Fruit fly (Drosophila melanogaster): Measurements from ENCODE around the gene Utx.
A peak's percentile ranks its signal among the peaks of the same experiment; 100 is the strongest.

The Utx gene

dm6 chr2L:10231092-10231494 lies 47.5 kb downstream of the Utx start (continued):
- TF ChIP-seq topi (GFP tag; optimal IDR thresholded peaks at IDR 0.05) (peak; percentile 61), esn (GFP tag; optimal IDR thresholded peaks at IDR 0.05) (peak; percentile 55), CG10631 (GFP tag; optimal IDR thresholded peaks at IDR 0.05) (peak; percentile 52), lz (GFP tag; optimal IDR thresholded peaks at IDR 0.05) (no peak), Gug (GFP tag; IDR thresholded peaks at IDR 0.05) (no peak), Met (GFP tag; optimal IDR thresholded peaks at IDR 0.05) (peak; percentile 54), Sox102F (GFP tag; optimal IDR thresholded peaks at IDR 0.05) (peak; percentile 45), CG10669 (GFP tag; optimal IDR thresholded peaks at IDR 0.05) (peak; percentile 51), fd85E (GFP tag; optimal IDR thresholded peaks at IDR 0.05) (no peak), dsx (GFP tag; optimal IDR thresholded peaks at IDR 0.05; ENCODE audit: poor library complexity, severe bottlenecking) (peak; percentile 17), CG8632 (GFP tag; optimal IDR thresholded peaks at IDR 0.05) (peak; percentile 29), CG1621 (tag; optimal IDR thresholded peaks at IDR 0.05) (no peak), CG6163 (GFP tag; IDR thresholded peaks at IDR 0.05) (no peak), CG3032 (tag; optimal IDR thresholded peaks at IDR 0.05) (peak; percentile 38), CG15336 (GFP tag; IDR thresholded peaks at IDR 0.05) (peak; percentile 49; the same call in 1 of the 2 replicates), net (GFP tag; optimal IDR thresholded peaks at IDR 0.05) (no peak), CG4318 (GFP tag; optimal IDR thresholded peaks at IDR 0.05) (no peak), Ets96B (tag; optimal IDR thresholded peaks at IDR 0.05) (peak; percentile 11), achi (GFP tag; optimal IDR thresholded peaks at IDR 0.05) (peak; percentile 42), vri (GFP tag; optimal IDR thresholded peaks at IDR 0.05) (peak; percentile 4)

- TF ChIP-seq achi (GFP tag; optimal IDR thresholded peaks at IDR 0.05) (peak; percentile 9), esn (GFP tag; optimal IDR thresholded peaks at IDR 0.05) (no peak), Eip78C (GFP tag) (peak; percentile 40)
These were observed 48.2 kb downstream of the Utx start for dm6 chr2L:10230455-10230854.

DNA sequence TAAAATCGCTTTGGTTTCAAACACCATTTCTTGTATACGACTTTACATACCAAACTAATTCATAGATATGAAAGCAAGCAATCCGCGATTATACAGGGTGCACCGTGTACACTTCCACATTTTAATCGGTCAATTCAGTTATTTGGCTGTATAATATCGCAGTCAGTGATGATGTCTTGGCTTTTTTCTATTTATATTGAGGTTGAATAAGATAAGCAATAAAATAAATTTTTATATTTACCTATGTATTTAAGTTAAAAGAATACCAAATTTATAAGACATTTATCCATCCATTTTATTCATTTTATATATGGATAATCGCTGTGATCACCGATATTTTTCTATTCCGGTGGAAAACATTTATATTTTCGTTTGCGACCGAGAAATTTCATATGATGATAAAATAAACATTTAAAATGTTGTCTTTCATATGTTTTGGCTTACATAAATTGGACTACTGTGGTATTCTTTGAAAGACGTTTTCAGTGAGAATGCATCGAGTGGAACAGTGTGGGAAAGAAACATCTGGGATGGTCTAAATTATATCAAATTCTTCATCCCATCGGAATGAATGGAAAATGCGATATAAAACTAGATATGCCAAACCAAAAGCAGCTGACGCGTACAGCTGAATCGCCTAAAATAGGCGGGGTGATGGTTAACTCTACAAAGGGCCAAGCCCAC lies 51.7 kb downstream of the Utx start, which contains the start of gene CG5708:
Gene CG5708, minus strand, starts transcription at position 85 of the 684 bp plus-strand sequence.
- TF ChIP-seq Sox15 (GFP tag; optimal IDR thresholded peaks at IDR 0.05) = no peak
- TF ChIP-seq CG7368 (GFP tag; optimal IDR thresholded peaks at IDR 0.05) = no peak
- no peak for TF ChIP-seq CG6854 (GFP tag; optimal IDR thresholded peaks at IDR 0.05)
- no peak for TF ChIP-seq pdm3 (GFP tag; optimal IDR thresholded peaks at IDR 0.05)
- TF ChIP-seq CG11294 (GFP tag; IDR thresholded peaks at IDR 0.05) = no peak
- no peak for TF ChIP-seq Ets96B (tag; optimal IDR thresholded peaks at IDR 0.05)
- no peak for TF ChIP-seq CG32006 (GFP tag; optimal IDR thresholded peaks at IDR 0.05)
- no peak for TF ChIP-seq CG10631 (GFP tag; optimal IDR thresholded peaks at IDR 0.05)
- TF ChIP-seq Met (GFP tag; optimal IDR thresholded peaks at IDR 0.05) = peak; percentile 37
- TF ChIP-seq CG3919 (GFP tag; optimal IDR thresholded peaks at IDR 0.05) = no peak
- peak; percentile 32 for TF ChIP-seq esn (GFP tag; optimal IDR thresholded peaks at IDR 0.05)
- TF ChIP-seq topi (GFP tag; optimal IDR thresholded peaks at IDR 0.05) = peak; percentile 2
- TF ChIP-seq CG9139 (GFP tag; optimal IDR thresholded peaks at IDR 0.05) = no peak
- TF ChIP-seq spab (GFP tag; optimal IDR thresholded peaks at IDR 0.05) = no peak
- TF ChIP-seq Sox14 (GFP tag; optimal IDR thresholded peaks at IDR 0.05) = peak; percentile 9
- TF ChIP-seq Eip78C (GFP tag) = peak; percentile 63
- TF ChIP-seq CG6276 (GFP tag; optimal IDR thresholded peaks at IDR 0.05) = no peak
- TF ChIP-seq CG3032 (tag; optimal IDR thresholded peaks at IDR 0.05) = peak; percentile 31
- TF ChIP-seq dsx (GFP tag; optimal IDR thresholded peaks at IDR 0.05; ENCODE audit: poor library complexity, severe bottlenecking) = peak; percentile 35
- TF ChIP-seq ss (GFP tag; optimal IDR thresholded peaks at IDR 0.05) = peak in 1 of 2 experiments; percentile 20
- TF ChIP-seq cyc (GFP tag; optimal IDR thresholded peaks at IDR 0.05) = peak; percentile 18
- peak; percentile 35 for TF ChIP-seq achi (GFP tag; optimal IDR thresholded peaks at IDR 0.05)
- no peak for TF ChIP-seq CG6792 (GFP tag; optimal IDR thresholded peaks at IDR 0.05)
- no peak for TF ChIP-seq CG1621 (tag; optimal IDR thresholded peaks at IDR 0.05)
- peak; percentile 36 for TF ChIP-seq fkh (GFP tag; optimal IDR thresholded peaks at IDR 0.05)
- TF ChIP-seq Sox102F (GFP tag; optimal IDR thresholded peaks at IDR 0.05) = no peak
- no peak for TF ChIP-seq CG11762 (GFP tag; optimal IDR thresholded peaks at IDR 0.05; ENCODE audit: insufficient read depth)
- no peak for TF ChIP-seq fd59A (GFP tag; optimal IDR thresholded peaks at IDR 0.05)
- TF ChIP-seq CG34406 (GFP tag; optimal IDR thresholded peaks at IDR 0.05) = no peak
- TF ChIP-seq Eip75B (GFP tag; optimal IDR thresholded peaks at IDR 0.05) = no peak
- no peak for TF ChIP-seq vri (GFP tag; optimal IDR thresholded peaks at IDR 0.05)
- no peak for TF ChIP-seq acj6 (GFP tag; optimal IDR thresholded peaks at IDR 0.05)
- TF ChIP-seq lz (GFP tag; optimal IDR thresholded peaks at IDR 0.05) = peak; percentile 13
- no peak for TF ChIP-seq CG4318 (GFP tag; optimal IDR thresholded peaks at IDR 0.05)
- no peak for TF ChIP-seq Blimp-1 (GFP tag; optimal IDR thresholded peaks at IDR 0.05)
- TF ChIP-seq CG15336 (GFP tag; IDR thresholded peaks at IDR 0.05) = no peak
- TF ChIP-seq salr (GFP tag; optimal IDR thresholded peaks at IDR 0.05) = no peak
- no peak for TF ChIP-seq Ets21C (GFP tag; optimal IDR thresholded peaks at IDR 0.05)
- TF ChIP-seq CG10669 (GFP tag; optimal IDR thresholded peaks at IDR 0.05) = no peak
